Fruit fly (Drosophila melanogaster) S2 (cell line): ENCODE results near the gene CG33493.

Experiments
- CG8478 ChIP-seq: fragments of >200 bp; optimal IDR thresholded peaks from 2 replicates; lab custom pipeline; 2018
- CTCF ChIP-seq, 2 experiments: fragments of >200 bp; optimal IDR thresholded peaks; 2 replicates each; lab custom pipeline; 2018

- TF ChIP-seq CTCF (optimal IDR thresholded peaks at IDR 0.05; lab: Kevin White, UChicago) (no peak), CG8478 (lab: Kevin White, UChicago) (no peak)
Observed at dm6 chr3L:10683899-10684340, 9.0 kb downstream of the CG33493 start.
